Worm (Caenorhabditis elegans) whole organism, young adult: ENCODE measurements around the gene atf-7.

Experiments
- B0035.1 ChIP-seq: sonication (generic microtip); optimal IDR thresholded peaks from 2 replicates; lab custom pipeline; 2016; ENCODE audit warnings: missing genetic modification characterization, mild to moderate bottlenecking, missing compliant biosample characterization, missing genotype, missing genetic modification reagents
- B0336.3 ChIP-seq: fragments of 200-800 bp; sonication (Bioruptor generic); IDR thresholded peaks from 2 replicates; pipeline ENCODE4 v1.3.6; 2022; ENCODE audit warnings: missing genetic modification characterization, missing compliant biosample characterization
- C17E4.6 ChIP-seq: fragments of 200-800 bp; sonication (Bioruptor generic); IDR thresholded peaks from 2 replicates; pipeline ENCODE4 v1.3.6; 2022; ENCODE audit warnings: missing genetic modification reagents, missing genetic modification characterization, missing compliant biosample characterization
- F22D6.2 ChIP-seq: sonication (generic microtip); optimal IDR thresholded peaks from 2 replicates; lab custom pipeline; 2016; ENCODE audit warnings: mild to moderate bottlenecking, missing genetic modification characterization, missing compliant biosample characterization
- K11D2.4 ChIP-seq: fragments of 200-800 bp; sonication (Bioruptor generic); IDR thresholded peaks from 2 replicates; pipeline ENCODE4 v1.3.6; 2022; ENCODE audit warnings: missing genetic modification reagents, missing genetic modification characterization, missing compliant biosample characterization
- K12H6.12 ChIP-seq: fragments of 200-800 bp; sonication (Bioruptor generic); optimal IDR thresholded peaks from 2 replicates; lab custom pipeline; 2018; ENCODE audit warnings: mild to moderate bottlenecking, missing genetic modification characterization, missing compliant biosample characterization
- T07F8.4 ChIP-seq: sonication (generic microtip); optimal IDR thresholded peaks from 2 replicates; lab custom pipeline; 2016; ENCODE audit warnings: mild to moderate bottlenecking, missing genetic modification characterization, moderate library complexity, missing compliant biosample characterization
- Y53F4B.3 ChIP-seq: fragments of 200-800 bp; sonication (Bioruptor generic); IDR thresholded peaks from 2 replicates; pipeline ENCODE4 v1.3.6; 2022; ENCODE audit warnings: missing genetic modification reagents, missing genetic modification characterization, missing compliant biosample characterization
- Y67H2A.10 ChIP-seq: fragments of 200-800 bp; sonication (Bioruptor generic); conservative IDR thresholded peaks from 2 replicates; pipeline ENCODE4 v1.3.6; 2022; ENCODE audit warnings: missing genetic modification reagents, missing genetic modification characterization, missing compliant biosample characterization
- Y79H2A.3 ChIP-seq: fragments of 200-800 bp; sonication (Bioruptor generic); conservative IDR thresholded peaks from 2 replicates; pipeline ENCODE4 v1.3.6; 2022; ENCODE audit warnings: missing genetic modification reagents, missing genetic modification characterization, missing compliant biosample characterization
- ZK185.1 ChIP-seq: sonication (generic microtip); optimal IDR thresholded peaks from 2 replicates; lab custom pipeline; 2016; ENCODE audit warnings: mild to moderate bottlenecking, missing genetic modification characterization, missing compliant biosample characterization; ENCODE audit not compliant: poor library complexity, severe bottlenecking
- atf-7 ChIP-seq: sonication (generic microtip); optimal IDR thresholded peaks from 2 replicates; lab custom pipeline; 2017; ENCODE audit warnings: mild to moderate bottlenecking, missing genetic modification characterization, missing compliant biosample characterization
- attf-3 ChIP-seq: fragments of 200-800 bp; sonication (Bioruptor generic); conservative IDR thresholded peaks from 2 replicates; pipeline ENCODE4 v1.3.6; 2022; ENCODE audit warnings: missing genetic modification reagents, missing genetic modification characterization, missing compliant biosample characterization
- cebp-1 ChIP-seq, 2 experiments: fragments of 200-800 bp in 1 of 2; sonication (Bioruptor generic) in 1 of 2; sonication (generic microtip) in 1 of 2; IDR thresholded peaks in 1 of 2; optimal IDR thresholded peaks in 1 of 2; 2 replicates each; pipeline versions ENCODE4 v1.3.6 to Lab custom; 2017 to 2022; ENCODE audit warnings: missing compliant biosample characterization in 2 of 2, missing genetic modification characterization in 2 of 2, mild to moderate bottlenecking in 1 of 2, missing genetic modification reagents in 1 of 2, moderate library complexity in 1 of 2
- cebp-2 ChIP-seq: fragments of 200-800 bp; sonication (Bioruptor generic); IDR thresholded peaks from 2 replicates; pipeline ENCODE4 v1.3.6; 2022; ENCODE audit warnings: missing genetic modification characterization, missing compliant biosample characterization
- ceh-91 ChIP-seq: fragments of 200-800 bp; sonication (Bioruptor generic); IDR thresholded peaks from 2 replicates; pipeline ENCODE4 v1.3.6; 2022; ENCODE audit warnings: missing genetic modification reagents, missing genetic modification characterization, missing compliant biosample characterization
- dpff-1 ChIP-seq: sonication (generic microtip); optimal IDR thresholded peaks from 2 replicates; lab custom pipeline; 2017; ENCODE audit warnings: mild to moderate bottlenecking, missing genetic modification characterization, missing compliant biosample characterization
- egl-18 ChIP-seq: fragments of 200-800 bp; sonication (Bioruptor generic); IDR thresholded peaks from 2 replicates; pipeline ENCODE4 v1.3.6; 2022; ENCODE audit warnings: missing genetic modification reagents, missing genetic modification characterization, missing compliant biosample characterization
- ekl-4 ChIP-seq: fragments of 200-800 bp; sonication (Bioruptor generic); IDR thresholded peaks from 2 replicates; pipeline ENCODE4 v1.3.6; 2022; ENCODE audit warnings: missing genetic modification reagents, missing genetic modification characterization, missing compliant biosample characterization
- fkh-3 ChIP-seq: sonication (generic microtip); optimal IDR thresholded peaks from 2 replicates; lab custom pipeline; 2016; ENCODE audit warnings: mild to moderate bottlenecking, missing genetic modification characterization, missing compliant biosample characterization
- hmg-1.2 ChIP-seq: fragments of 200-800 bp; sonication (Bioruptor generic); IDR thresholded peaks from 2 replicates; pipeline ENCODE4 v1.3.6; 2022; ENCODE audit warnings: missing genetic modification reagents, missing genetic modification characterization, missing compliant biosample characterization
- lir-1 ChIP-seq: fragments of 200-800 bp; sonication (Bioruptor generic); conservative IDR thresholded peaks from 2 replicates; pipeline ENCODE4 v1.3.6; 2022; ENCODE audit warnings: missing genetic modification reagents, missing genetic modification characterization, missing compliant biosample characterization
- lsl-1 ChIP-seq: fragments of 200-800 bp; sonication (Bioruptor generic); optimal IDR thresholded peaks from 2 replicates; lab custom pipeline; 2018; ENCODE audit warnings: mild to moderate bottlenecking, missing genetic modification characterization, moderate library complexity, missing compliant biosample characterization
- madf-10 ChIP-seq: sonication (generic microtip); optimal IDR thresholded peaks from 2 replicates; lab custom pipeline; 2016; ENCODE audit warnings: mild to moderate bottlenecking, missing genetic modification characterization, missing compliant biosample characterization
- madf-3 ChIP-seq: fragments of 200-800 bp; sonication (Bioruptor generic); IDR thresholded peaks from 2 replicates; pipeline ENCODE4 v1.3.6; 2022; ENCODE audit warnings: missing genetic modification reagents, missing genetic modification characterization, missing compliant biosample characterization
- madf-6 ChIP-seq: fragments of 200-800 bp; sonication (Bioruptor generic); IDR thresholded peaks from 2 replicates; pipeline ENCODE4 v1.3.6; 2022; ENCODE audit warnings: missing genetic modification reagents, missing genetic modification characterization, missing compliant biosample characterization
- madf-8 ChIP-seq: fragments of 200-800 bp; sonication (Bioruptor generic); conservative IDR thresholded peaks from 2 replicates; pipeline ENCODE4 v1.3.6; 2022; ENCODE audit warnings: missing genetic modification reagents, missing genetic modification characterization, missing compliant biosample characterization
- mcd-1 ChIP-seq: fragments of 200-800 bp; sonication (Bioruptor generic); IDR thresholded peaks from 2 replicates; pipeline ENCODE4 v1.3.6; 2022; ENCODE audit warnings: missing genetic modification reagents, missing genetic modification characterization, missing compliant biosample characterization
- mes-4 ChIP-seq: sonication (generic microtip); optimal IDR thresholded peaks from 2 replicates; lab custom pipeline; 2016; ENCODE audit warnings: missing genotype, missing genetic modification characterization, missing compliant biosample characterization
- nfya-1 ChIP-seq: sonication (generic microtip); optimal IDR thresholded peaks from 2 replicates; lab custom pipeline; 2017; ENCODE audit warnings: antibody characterized with exemption, missing compliant biosample characterization, missing genetic modification characterization, borderline replicate concordance; ENCODE audit not compliant: insufficient read depth
- nhr-80 ChIP-seq: sonication (generic microtip); optimal IDR thresholded peaks from 2 replicates; lab custom pipeline; 2016; ENCODE audit warnings: missing genetic modification characterization, missing compliant biosample characterization
- pbrm-1 ChIP-seq: fragments of 200-800 bp; sonication (Bioruptor generic); IDR thresholded peaks from 2 replicates; pipeline ENCODE4 v1.3.6; 2022; ENCODE audit warnings: missing genetic modification reagents, missing genetic modification characterization, missing compliant biosample characterization
- sea-2 ChIP-seq: fragments of 200-800 bp; sonication (Bioruptor generic); IDR thresholded peaks from 2 replicates; pipeline ENCODE4 v1.3.6; 2022; ENCODE audit warnings: missing genetic modification characterization, missing compliant biosample characterization
- snpc-3.4 ChIP-seq: sonication (generic microtip); optimal IDR thresholded peaks from 2 replicates; lab custom pipeline; 2017; ENCODE audit warnings: missing genetic modification characterization, mild to moderate bottlenecking, missing compliant biosample characterization, antibody characterized with exemption, moderate library complexity, missing genotype, missing genetic modification reagents
- snpc-4 ChIP-seq, 5 experiments: fragments of 150-350 bp in 1 of 5; sonication (generic microtip) in 4 of 5; optimal IDR thresholded peaks; 2 replicates each; lab custom pipeline; 2014 to 2018; ENCODE audit warnings: missing genetic modification characterization in 5 of 5, missing biosample characterization in 3 of 5, antibody characterized with exemption in 2 of 5, mild to moderate bottlenecking in 2 of 5, missing compliant biosample characterization in 2 of 5, missing genotype in 2 of 5, moderate library complexity in 2 of 5, missing genetic modification reagents in 1 of 5
- sptf-2 ChIP-seq: fragments of 200-800 bp; sonication (Bioruptor generic); optimal IDR thresholded peaks from 2 replicates; lab custom pipeline; 2018; ENCODE audit warnings: mild to moderate bottlenecking, missing genetic modification characterization, missing compliant biosample characterization
- tlf-1 ChIP-seq: fragments of 200-800 bp; sonication (Bioruptor generic); optimal IDR thresholded peaks from 2 replicates; lab custom pipeline; 2018; ENCODE audit warnings: mild to moderate bottlenecking, missing genetic modification characterization, missing compliant biosample characterization
- unc-130 ChIP-seq: sonication (generic microtip); optimal IDR thresholded peaks from 2 replicates; lab custom pipeline; 2016; ENCODE audit warnings: missing genetic modification reagents, missing genetic modification characterization, missing compliant biosample characterization
- unc-62 ChIP-seq: fragments of 150-350 bp; optimal IDR thresholded peaks from 2 replicates; lab custom pipeline; 2014; ENCODE audit warnings: missing biosample characterization, missing genetic modification reagents, missing genetic modification characterization
- zfh-2 ChIP-seq: fragments of 200-800 bp; sonication (Bioruptor generic); conservative IDR thresholded peaks from 2 replicates; pipeline ENCODE4 v1.3.6; 2022; ENCODE audit warnings: missing genetic modification reagents, missing genetic modification characterization, missing compliant biosample characterization
- ztf-3 ChIP-seq: fragments of 200-800 bp; sonication (Bioruptor generic); optimal IDR thresholded peaks from 2 replicates; lab custom pipeline; 2018; ENCODE audit warnings: mild to moderate bottlenecking, missing genetic modification characterization, missing compliant biosample characterization

The atf-7 gene

ce11 chrIII:4494541-4495010 lies 4.3 kb downstream of the atf-7 start (continued):
- TF ChIP-seq unc-130 (GFP tag; lab: Kevin White, UChicago) (no peak), madf-6 (GFP tag; lab: Robert Waterston, UW) (0 out of 2 replicates have a peak, but pooled peaks have one; percentile 16), snpc-3.4 (tag; lab: Kevin White, UChicago) (no peak), ceh-91 (GFP tag; lab: Robert Waterston, UW) (no peak), lir-1 (GFP tag; lab: Robert Waterston, UW) (no peak), K12H6.12 (tag; lab: Kevin White, UChicago) (no peak), dpff-1 (tag; lab: Kevin White, UChicago) (no peak), Y67H2A.10 (no peak), Y79H2A.3 (no peak), ztf-3 (no peak), pbrm-1 (no peak), madf-10 (tag; lab: Kevin White, UChicago) (peak; percentile 35), ZK185.1 (tag; lab: Kevin White, UChicago) (peak; percentile 66), ekl-4 (GFP tag; lab: Robert Waterston, UW) (no peak)

- TF ChIP-seq nhr-80 (tag; lab: Kevin White, UChicago): peak; percentile 72
- no peak for TF ChIP-seq C17E4.6
- peak; percentile 71 for TF ChIP-seq atf-7 (tag; lab: Kevin White, UChicago)
- TF ChIP-seq ZK185.1 (tag; lab: Kevin White, UChicago): peak; percentile 37
- no peak for TF ChIP-seq F22D6.2 (tag; lab: Kevin White, UChicago)
- TF ChIP-seq mes-4 (tag; lab: Kevin White, UChicago): no peak
- no peak for TF ChIP-seq sptf-2
- TF ChIP-seq madf-3 (GFP tag; lab: Robert Waterston, UW): no peak; the same call in 1 of the 2 replicates
- no peak for TF ChIP-seq Y53F4B.3 (GFP tag; lab: Robert Waterston, UW)
- TF ChIP-seq nfya-1 (tag; lab: Kevin White, UChicago): no peak
- TF ChIP-seq K11D2.4 (GFP tag; lab: Robert Waterston, UW): no peak
- no peak for TF ChIP-seq pbrm-1
- TF ChIP-seq B0035.1 (tag; lab: Kevin White, UChicago): no peak
- 0 out of 2 replicates have a peak, but pooled peaks have one; percentile 8 for TF ChIP-seq hmg-1.2 (GFP tag; lab: Robert Waterston, UW)
- no peak for TF ChIP-seq cebp-2
- TF ChIP-seq B0336.3 (GFP tag; lab: Robert Waterston, UW): no peak
- TF ChIP-seq tlf-1 (GFP tag; lab: Kevin White, UChicago): no peak
- TF ChIP-seq Y67H2A.10: no peak
- no peak for TF ChIP-seq snpc-4 (GFP tag; optimal IDR thresholded peaks at IDR 0.05; lab: Kevin White, UChicago)
- TF ChIP-seq snpc-4 (tag; optimal IDR thresholded peaks at IDR 0.05; lab: Kevin White, UChicago): peak in 1 of 4 experiments; percentile 13
- TF ChIP-seq unc-62 (GFP tag; lab: Kevin White, UChicago): no peak
These were observed 5.7 kb downstream of the atf-7 start for ce11 chrIII:4493008-4493777.

ce11 chrIII:4491164-4492144 lies 7.4 kb downstream of the atf-7 start:
- TF ChIP-seq cebp-2 (peak; percentile 9; the same call in 1 of the 2 replicates), attf-3 (GFP tag; lab: Robert Waterston, UW) (no peak), T07F8.4 (tag; lab: Kevin White, UChicago) (no peak), fkh-3 (tag; lab: Kevin White, UChicago) (peak; percentile 67), cebp-1 (GFP tag; IDR thresholded peaks at IDR 0.05; lab: Robert Waterston, UW) (no peak), cebp-1 (tag; optimal IDR thresholded peaks at IDR 0.05; lab: Kevin White, UChicago) (peak; percentile 73), F22D6.2 (tag; lab: Kevin White, UChicago) (no peak), zfh-2 (GFP tag; lab: Robert Waterston, UW) (no peak), mcd-1 (GFP tag; lab: Robert Waterston, UW) (peak; percentile 6; the same call in 1 of the 2 replicates), madf-8 (no peak; the same call in 1 of the 2 replicates), sea-2 (GFP tag; lab: Robert Waterston, UW) (0 out of 2 replicates have a peak, but pooled peaks have one; percentile 18), lsl-1 (peak; percentile 51), egl-18 (GFP tag; lab: Robert Waterston, UW) (no peak)
